Worm (Caenorhabditis elegans) whole organism, L4/young adult: ENCODE measurements around the gene nhr-255.

ENCODE experiments used
- W03F9.2 ChIP-seq: fragments of 150-350 bp; optimal IDR thresholded peaks from 2 replicates; lab custom pipeline; 2014; ENCODE audit warnings: missing biosample characterization, missing genetic modification characterization
- dao-5 ChIP-seq: sonication (generic microtip); optimal IDR thresholded peaks from 2 replicates; lab custom pipeline; 2016; ENCODE audit warnings: missing genotype, missing genetic modification characterization, moderate library complexity, missing compliant biosample characterization
- him-1 ChIP-seq: sonication (generic microtip); optimal IDR thresholded peaks from 2 replicates; lab custom pipeline; 2016; ENCODE audit warnings: missing genotype, missing genetic modification reagents, missing genetic modification characterization, missing compliant biosample characterization

DNA sequence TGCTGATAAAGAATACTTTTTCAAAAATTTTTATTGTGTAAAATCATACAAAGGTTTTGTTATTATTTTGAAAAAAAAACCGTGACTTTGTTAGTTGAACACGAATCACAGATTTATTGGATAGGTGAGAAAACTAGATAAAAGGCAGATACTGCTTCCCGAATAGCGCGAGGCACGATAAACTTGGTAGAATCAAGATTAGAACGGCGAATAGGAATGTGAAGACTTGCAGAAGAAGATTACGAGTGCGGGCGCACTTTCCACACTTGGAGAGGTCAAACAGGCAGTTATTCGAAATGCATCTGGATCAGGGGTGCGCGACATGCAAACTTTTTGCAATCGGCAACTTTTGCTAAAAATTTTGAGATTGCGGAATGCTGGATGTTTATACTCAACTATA is 29.2 kb upstream of the nhr-255 start:
- no peak for TF ChIP-seq him-1 (tag; lab: Kevin White, UChicago)
- no peak for TF ChIP-seq W03F9.2 (tag; lab: Kevin White, UChicago)
- TF ChIP-seq dao-5 (tag; lab: Kevin White, UChicago): no peak
